Fruit fly (Drosophila melanogaster) S2 (cell line): ENCODE measurements around the gene vnc.
A peak's percentile ranks its signal among the peaks of the same experiment; 100 is the strongest.

Source experiments
- CG8478 ChIP-seq: fragments of >200 bp; optimal IDR thresholded peaks from 2 replicates; lab custom pipeline; 2018
- CTCF ChIP-seq, 2 experiments: fragments of >200 bp; optimal IDR thresholded peaks; 2 replicates each; lab custom pipeline; 2018

vnc gene

dm6 chr3L:9972007-9972856, at the start of gene vnc, which contains the start of the genes CG6674 and CG42455:
Gene vnc (plus strand): TSS chr3L:9972312.
Gene CG6674 (minus strand): TSS chr3L:9972054.
Gene CG42455 (plus strand): TSS chr3L:9972312.
- no peak for TF ChIP-seq CG8478 (lab: Kevin White, UChicago)

dm6 chr3L:9927169-9927568, 44.9 kb upstream of the vnc start:
- TF ChIP-seq CG8478 (lab: Kevin White, UChicago) = no peak
- no peak for TF ChIP-seq CTCF (optimal IDR thresholded peaks at IDR 0.05; lab: Kevin White, UChicago)

- TF ChIP-seq CG8478 (lab: Kevin White, UChicago) (no peak), CTCF (optimal IDR thresholded peaks at IDR 0.05; lab: Kevin White, UChicago) (peak; percentile 41 to 43)
Observed at dm6 chr3L:9968267-9968721, 3.8 kb upstream of the vnc start, which contains the start of the genes CG6685 and Dronc. Gene CG6685 (minus strand): TSS chr3L:9968317. Gene Dronc (plus strand): TSS chr3L:9968479.

- TF ChIP-seq CG8478 (lab: Kevin White, UChicago) (no peak), CTCF (optimal IDR thresholded peaks at IDR 0.05; lab: Kevin White, UChicago) (no peak)
Observed at dm6 chr3L:9969158-9969557, 3.0 kb upstream of the vnc start.

- TF ChIP-seq CG8478 (lab: Kevin White, UChicago) (no peak), CTCF (optimal IDR thresholded peaks at IDR 0.05; lab: Kevin White, UChicago) (peak; percentile 59 to 60)
Observed at dm6 chr3L:9974172-9974896, 2.2 kb downstream of the vnc start, which contains the start of gene dpr6. Gene dpr6 (plus strand): TSS chr3L:9974651.
